Fruit fly (Drosophila melanogaster) whole organism, embryonic: ENCODE data around the gene CG13131.

Source experiments
- Adf1 ChIP-seq: fragments of 200-800 bp; sonication (Bioruptor generic); IDR thresholded peaks from 2 replicates; pipeline ENCODE4 v1.3.6; 2022; ENCODE audit warnings: missing biosample characterization, missing genetic modification characterization
- Asciz ChIP-seq: fragments of 200-800 bp; sonication (Bioruptor generic); optimal IDR thresholded peaks from 2 replicates; lab custom pipeline; 2017; ENCODE audit warnings: missing biosample characterization, mild to moderate bottlenecking, missing genetic modification characterization, missing genetic modification reagents
- Atf-2 ChIP-seq: fragments of 200-800 bp; sonication (Bioruptor generic); optimal IDR thresholded peaks from 2 replicates; lab custom pipeline; 2016; ENCODE audit warnings: missing biosample characterization, missing genetic modification characterization
- B-H2 ChIP-seq: fragments of 200-800 bp; sonication (Bioruptor generic); optimal IDR thresholded peaks from 2 replicates; lab custom pipeline; 2018; ENCODE audit warnings: missing biosample characterization, mild to moderate bottlenecking, missing genetic modification characterization
- C15 ChIP-seq: fragments of 200-800 bp; sonication (Bioruptor generic); IDR thresholded peaks from 3 replicates; pipeline ENCODE4 v1.3.6; 2022; ENCODE audit warnings: missing biosample characterization, missing genetic modification characterization
- CG12236 ChIP-seq: fragments of 200-800 bp; sonication (Bioruptor generic); optimal IDR thresholded peaks from 2 replicates; lab custom pipeline; 2016; ENCODE audit warnings: missing biosample characterization, missing genetic modification characterization
- CG1233 ChIP-seq: fragments of 200-800 bp; sonication (Bioruptor generic); optimal IDR thresholded peaks from 4 replicates; lab custom pipeline; 2018; ENCODE audit warnings: missing biosample characterization, mild to moderate bottlenecking, missing genetic modification characterization
- CG12769 ChIP-seq: fragments of 200-800 bp; sonication (Bioruptor generic); optimal IDR thresholded peaks from 2 replicates; lab custom pipeline; 2019; ENCODE audit warnings: missing biosample characterization, mild to moderate bottlenecking, missing genetic modification characterization, moderate library complexity
- CG13123 ChIP-seq: fragments of 200-800 bp; sonication (Bioruptor generic); optimal IDR thresholded peaks from 2 replicates; lab custom pipeline; 2016; ENCODE audit warnings: missing biosample characterization, missing genetic modification characterization
- CG13775 ChIP-seq: fragments of 200-800 bp; sonication (Bioruptor generic); optimal IDR thresholded peaks from 3 replicates; lab custom pipeline; 2017; ENCODE audit warnings: missing biosample characterization, mild to moderate bottlenecking, missing genetic modification characterization
- CG15696 ChIP-seq: fragments of 200-800 bp; sonication (Bioruptor generic); optimal IDR thresholded peaks from 2 replicates; lab custom pipeline; 2019; ENCODE audit warnings: missing biosample characterization, mild to moderate bottlenecking, missing genetic modification characterization, moderate library complexity
- CG17361 ChIP-seq: fragments of 200-800 bp; sonication (Bioruptor generic); IDR thresholded peaks from 3 replicates; pipeline ENCODE4 v1.3.6; 2022; ENCODE audit warnings: missing biosample characterization, missing genetic modification characterization
- CG17912 ChIP-seq: fragments of 200-800 bp; sonication (Bioruptor generic); optimal IDR thresholded peaks from 2 replicates; lab custom pipeline; 2018; ENCODE audit warnings: missing biosample characterization, mild to moderate bottlenecking, missing genetic modification characterization
- CG1792 ChIP-seq: fragments of 200-800 bp; sonication (Bioruptor generic); optimal IDR thresholded peaks from 2 replicates; lab custom pipeline; 2016; ENCODE audit warnings: missing biosample characterization, missing genetic modification characterization
- CG32767 ChIP-seq: fragments of 200-800 bp; sonication (Bioruptor generic); IDR thresholded peaks from 2 replicates; pipeline ENCODE4 v1.3.6; 2022; ENCODE audit warnings: missing biosample characterization, missing genetic modification characterization
- CG6689 ChIP-seq: fragments of 200-800 bp; sonication (Bioruptor generic); IDR thresholded peaks from 2 replicates; pipeline ENCODE4 v1.3.6; 2022; ENCODE audit warnings: missing biosample characterization, missing genetic modification characterization
- CG7357 ChIP-seq: fragments of 200-800 bp; sonication (Bioruptor generic); IDR thresholded peaks from 3 replicates; pipeline ENCODE4 v1.3.6; 2022; ENCODE audit warnings: missing biosample characterization, missing genetic modification characterization
- CG8359 ChIP-seq: fragments of 200-800 bp; sonication (Bioruptor generic); optimal IDR thresholded peaks from 2 replicates; lab custom pipeline; 2017; ENCODE audit warnings: missing biosample characterization, mild to moderate bottlenecking, missing genetic modification characterization, borderline replicate concordance
- CG8388 ChIP-seq: fragments of 200-800 bp; sonication (Bioruptor generic); optimal IDR thresholded peaks from 2 replicates; lab custom pipeline; 2019; ENCODE audit warnings: missing biosample characterization, mild to moderate bottlenecking, missing genetic modification characterization, moderate library complexity
- CkIIα-i1 ChIP-seq: fragments of 200-800 bp; sonication (Bioruptor generic); IDR thresholded peaks from 2 replicates; pipeline ENCODE4 v1.3.6; 2022; ENCODE audit warnings: missing biosample characterization, missing genetic modification characterization
- Doc3 ChIP-seq: fragments of 200-800 bp; sonication (Bioruptor generic); IDR thresholded peaks from 3 replicates; pipeline ENCODE4 v1.3.6; 2022; ENCODE audit warnings: missing biosample characterization, missing genetic modification characterization; ENCODE audit not compliant: partially characterized antibody
- Hr51 ChIP-seq, 2 experiments: fragments of 200-800 bp; sonication (Bioruptor generic); optimal IDR thresholded peaks; 2 replicates in 1 of 2; 3 replicates in 1 of 2; lab custom pipeline; 2016 to 2018; ENCODE audit warnings: missing biosample characterization in 2 of 2, missing genetic modification characterization in 2 of 2, mild to moderate bottlenecking in 1 of 2, moderate library complexity in 1 of 2
- Mes4 ChIP-seq: fragments of 200-800 bp; sonication (Bioruptor generic); optimal IDR thresholded peaks from 2 replicates; lab custom pipeline; 2016; ENCODE audit warnings: missing biosample characterization, missing genetic modification characterization
- NC2β ChIP-seq: fragments of 200-800 bp; sonication (Bioruptor generic); optimal IDR thresholded peaks from 2 replicates; lab custom pipeline; 2016; ENCODE audit warnings: missing biosample characterization, missing genetic modification characterization
- Nf-YB ChIP-seq: fragments of 200-800 bp; sonication (Bioruptor generic); optimal IDR thresholded peaks from 3 replicates; lab custom pipeline; 2019; ENCODE audit warnings: missing biosample characterization, mild to moderate bottlenecking, missing genetic modification characterization, moderate library complexity
- Pdp1 ChIP-seq, 2 experiments: fragments of 200-800 bp; sonication (Bioruptor generic); optimal IDR thresholded peaks; 3 replicates each; lab custom pipeline; 2016; ENCODE audit warnings: missing biosample characterization in 2 of 2, missing genetic modification characterization in 2 of 2, mild to moderate bottlenecking in 1 of 2, moderate library complexity in 1 of 2
- Six4 ChIP-seq: fragments of 200-800 bp; sonication (Bioruptor generic); optimal IDR thresholded peaks from 2 replicates; lab custom pipeline; 2016; ENCODE audit warnings: missing biosample characterization, missing genetic modification characterization
- Trl ChIP-seq, 3 experiments: fragments of >200 bp in 2 of 3; fragments of 200-800 bp in 1 of 3; sonication (Bioruptor generic) in 1 of 3; optimal IDR thresholded peaks; 2 replicates in 1 of 3; 3 replicates in 2 of 3; lab custom pipeline; 2016 to 2017; ENCODE audit warnings: missing biosample characterization in 1 of 3, missing genetic modification characterization in 1 of 3
- Xbp1 ChIP-seq: fragments of 200-800 bp; sonication (Bioruptor generic); optimal IDR thresholded peaks from 3 replicates; lab custom pipeline; 2016; ENCODE audit warnings: missing biosample characterization, mild to moderate bottlenecking, missing genetic modification characterization
- ash1 ChIP-seq: fragments of 200-800 bp; sonication (Bioruptor generic); optimal IDR thresholded peaks from 2 replicates; lab custom pipeline; 2018; ENCODE audit warnings: missing biosample characterization, mild to moderate bottlenecking, missing genetic modification characterization
- cas ChIP-seq: fragments of 200-800 bp; sonication (Bioruptor generic); IDR thresholded peaks from 2 replicates; pipeline ENCODE4 v1.3.6; 2022; ENCODE audit warnings: missing biosample characterization, missing genetic modification characterization
- chif ChIP-seq, 2 experiments: fragments of 200-800 bp; sonication (Bioruptor generic); optimal IDR thresholded peaks; 3 replicates each; lab custom pipeline; 2016; ENCODE audit warnings: missing biosample characterization in 2 of 2, missing genetic modification characterization in 2 of 2
- dan ChIP-seq: fragments of 200-800 bp; sonication (Bioruptor generic); IDR thresholded peaks from 2 replicates; pipeline ENCODE4 v1.3.6; 2022; ENCODE audit warnings: missing biosample characterization, missing genetic modification characterization
- disco-r ChIP-seq: fragments of 200-800 bp; sonication (Bioruptor generic); optimal IDR thresholded peaks from 2 replicates; lab custom pipeline; 2016; ENCODE audit warnings: missing biosample characterization, missing genetic modification characterization
- en ChIP-seq: fragments of 200-800 bp; sonication (Bioruptor generic); optimal IDR thresholded peaks from 2 replicates; lab custom pipeline; 2016; ENCODE audit warnings: missing biosample characterization, missing genetic modification characterization
- ftz-f1 ChIP-seq: fragments of 200-800 bp; sonication (Bioruptor generic); optimal IDR thresholded peaks from 2 replicates; lab custom pipeline; 2016; ENCODE audit warnings: missing biosample characterization, missing genetic modification characterization
- gem ChIP-seq: fragments of 200-800 bp; sonication (Bioruptor generic); optimal IDR thresholded peaks from 2 replicates; lab custom pipeline; 2019; ENCODE audit warnings: missing biosample characterization, mild to moderate bottlenecking, missing genetic modification characterization, moderate library complexity
- gfzf ChIP-seq: fragments of 200-800 bp; sonication (Bioruptor generic); optimal IDR thresholded peaks from 2 replicates; lab custom pipeline; 2016; ENCODE audit warnings: missing biosample characterization, mild to moderate bottlenecking, missing genetic modification characterization, moderate library complexity
- insv ChIP-seq, 2 experiments: fragments of 200-800 bp; sonication (Bioruptor generic); optimal IDR thresholded peaks; 3 replicates each; lab custom pipeline; 2016 to 2018; ENCODE audit warnings: missing biosample characterization in 2 of 2, missing genetic modification characterization in 2 of 2
- jumu ChIP-seq: fragments of 200-800 bp; sonication (Bioruptor generic); optimal IDR thresholded peaks from 3 replicates; lab custom pipeline; 2016; ENCODE audit warnings: missing biosample characterization, missing genetic modification characterization
- org-1 ChIP-seq: fragments of 200-800 bp; sonication (Bioruptor generic); optimal IDR thresholded peaks from 2 replicates; lab custom pipeline; 2017; ENCODE audit warnings: missing biosample characterization, missing genetic modification characterization
- sc ChIP-seq, 3 experiments: fragments of >200 bp in 2 of 3; fragments of 200-800 bp in 1 of 3; sonication (Bioruptor generic) in 1 of 3; optimal IDR thresholded peaks; 2 replicates in 2 of 3; 3 replicates in 1 of 3; lab custom pipeline; 2017; ENCODE audit warnings: mild to moderate bottlenecking in 1 of 3, missing biosample characterization in 1 of 3, missing genetic modification characterization in 1 of 3, missing genetic modification reagents in 1 of 3
- schlank ChIP-seq: fragments of 200-800 bp; sonication (Bioruptor generic); optimal IDR thresholded peaks from 2 replicates; lab custom pipeline; 2018; ENCODE audit warnings: missing biosample characterization, mild to moderate bottlenecking, missing genetic modification characterization
- shn ChIP-seq: fragments of 200-800 bp; sonication (Bioruptor generic); optimal IDR thresholded peaks from 3 replicates; lab custom pipeline; 2016; ENCODE audit warnings: missing biosample characterization, missing genetic modification characterization
- sna ChIP-seq: fragments of 200-800 bp; sonication (Bioruptor generic); IDR thresholded peaks from 2 replicates; pipeline ENCODE4 v1.3.6; 2022; ENCODE audit warnings: missing biosample characterization, missing genetic modification characterization; ENCODE audit not compliant: partially characterized antibody
- tap ChIP-seq: fragments of 200-800 bp; optimal IDR thresholded peaks from 3 replicates; lab custom pipeline; 2019; ENCODE audit warnings: missing biosample characterization, mild to moderate bottlenecking, missing genetic modification characterization, moderate library complexity
- tio ChIP-seq: fragments of 200-800 bp; sonication (Bioruptor generic); optimal IDR thresholded peaks from 2 replicates; lab custom pipeline; 2017; ENCODE audit warnings: missing biosample characterization, missing genetic modification characterization, inconsistent platforms
- trem ChIP-seq: fragments of 200-800 bp; optimal IDR thresholded peaks from 3 replicates; lab custom pipeline; 2019; ENCODE audit warnings: missing biosample characterization, mild to moderate bottlenecking, missing genetic modification characterization, moderate library complexity

The CG13131 gene

DNA sequence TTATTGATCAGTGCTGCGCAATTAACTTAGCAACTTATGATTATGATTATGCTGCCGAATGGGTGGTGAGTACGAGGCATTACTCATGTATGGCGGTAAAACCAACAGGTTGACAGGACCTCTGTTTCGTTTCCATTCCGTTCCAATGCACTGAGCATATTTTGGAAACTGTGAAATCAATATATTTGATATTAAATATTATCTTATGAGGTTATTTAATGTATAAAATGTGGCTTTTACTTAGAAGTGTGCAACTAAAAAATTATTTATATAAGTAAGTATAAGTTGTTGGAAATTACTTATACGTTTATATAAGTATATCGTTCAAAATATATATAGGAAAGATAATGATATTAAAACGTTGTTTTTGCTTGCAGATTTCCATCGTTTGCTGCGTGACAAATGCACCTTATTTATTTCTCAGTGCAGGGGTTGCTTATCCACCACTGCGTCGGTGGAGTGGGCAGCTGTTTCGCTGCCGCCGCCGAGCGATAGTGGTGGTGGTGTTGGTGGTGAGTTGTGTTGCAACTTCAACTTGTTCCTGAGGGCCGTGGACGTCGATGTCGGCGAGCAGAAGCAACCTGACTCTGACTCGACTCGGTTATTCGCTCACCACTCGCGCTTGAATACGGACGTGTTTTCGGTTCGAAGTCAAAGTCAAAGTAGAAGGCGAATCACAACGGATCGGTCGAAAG is 33.0 kb downstream of the CG13131 start, which contains the start of gene bib (continued):
- TF ChIP-seq CG8359 (GFP tag; lab: Kevin White, UChicago) = peak; percentile 70
- TF ChIP-seq Hr51 (GFP tag; optimal IDR thresholded peaks at IDR 0.05; lab: Kevin White, UChicago) = peak; percentile 54 to 81
- TF ChIP-seq CG7357 (GFP tag; lab: Robert Waterston, UW) = peak; percentile 38; the same call in 1 of the 3 replicates
- no peak for TF ChIP-seq CG12769
- TF ChIP-seq B-H2 (GFP tag; lab: Kevin White, UChicago) = no peak
- peak; percentile 93 for TF ChIP-seq trem (tag; lab: Kevin White, UChicago)
- TF ChIP-seq shn (GFP tag; lab: Kevin White, UChicago) = no peak
- peak; percentile 59 for TF ChIP-seq CG32767
- peak; percentile 55; the same call in 1 of the 2 replicates for TF ChIP-seq dan
- TF ChIP-seq Mes4 (GFP tag; lab: Kevin White, UChicago) = no peak
- TF ChIP-seq Nf-YB (GFP tag; lab: Kevin White, UChicago) = peak; percentile 70
- no peak for TF ChIP-seq C15
- peak; percentile 87 for TF ChIP-seq CG8388 (GFP tag; lab: Kevin White, UChicago)
- TF ChIP-seq sna (GFP tag; lab: Robert Waterston, UW) = no peak
- TF ChIP-seq Asciz (GFP tag; lab: Kevin White, UChicago) = peak; percentile 75
- peak; percentile 94 for TF ChIP-seq gem
- peak; percentile 80 for TF ChIP-seq CG1233
- peak; percentile 91 for TF ChIP-seq CG13775 (GFP tag; lab: Kevin White, UChicago)
- no peak for TF ChIP-seq CG1792
- TF ChIP-seq CG15696 (tag; lab: Kevin White, UChicago) = peak; percentile 95
- no peak for TF ChIP-seq en (GFP tag; lab: Kevin White, UChicago)
- TF ChIP-seq CG6689 (GFP tag; lab: Robert Waterston, UW) = peak; percentile 80
- TF ChIP-seq disco-r = no peak
- TF ChIP-seq CkIIα-i1 (GFP tag; lab: Robert Waterston, UW) = no peak
- peak in 1 of 2 experiments; percentile 64 for TF ChIP-seq chif (GFP tag; optimal IDR thresholded peaks at IDR 0.05; lab: Kevin White, UChicago)
- TF ChIP-seq ash1 (GFP tag; lab: Kevin White, UChicago) = no peak
- TF ChIP-seq Adf1 (GFP tag; lab: Robert Waterston, UW) = peak; percentile 37; the same call in 1 of the 2 replicates
- TF ChIP-seq sc (optimal IDR thresholded peaks at IDR 0.05; lab: Kevin White, UChicago) = no peak
- peak; percentile 86 for TF ChIP-seq sc (GFP tag; optimal IDR thresholded peaks at IDR 0.05; lab: Kevin White, UChicago)
- peak; percentile 80 for TF ChIP-seq Xbp1 (GFP tag; lab: Kevin White, UChicago)
- no peak for TF ChIP-seq gfzf (GFP tag; lab: Kevin White, UChicago)
- no peak for TF ChIP-seq jumu (GFP tag; lab: Kevin White, UChicago)
- TF ChIP-seq insv (GFP tag; optimal IDR thresholded peaks at IDR 0.05; lab: Kevin White, UChicago) = peak in 1 of 2 experiments; percentile 25
- no peak for TF ChIP-seq ftz-f1 (GFP tag; lab: Kevin White, UChicago)
- TF ChIP-seq CG12236 (GFP tag; lab: Kevin White, UChicago) = no peak
- TF ChIP-seq tio (GFP tag; lab: Kevin White, UChicago) = peak; percentile 87
- peak; percentile 81 for TF ChIP-seq Six4 (GFP tag; lab: Kevin White, UChicago)
- TF ChIP-seq schlank (tag; lab: Kevin White, UChicago) = no peak
- TF ChIP-seq CG13123 (GFP tag; lab: Kevin White, UChicago) = peak; percentile 65
- peak; percentile 82 for TF ChIP-seq org-1 (GFP tag; lab: Kevin White, UChicago)
- no peak for TF ChIP-seq Doc3
- TF ChIP-seq Atf-2 (GFP tag; lab: Kevin White, UChicago) = no peak
- peak; percentile 73 for TF ChIP-seq tap (tag; lab: Kevin White, UChicago)
- no peak for TF ChIP-seq cas (GFP tag; lab: Robert Waterston, UW)
- peak; percentile 14 to 57 for TF ChIP-seq Pdp1 (GFP tag; optimal IDR thresholded peaks at IDR 0.05; lab: Kevin White, UChicago)
- no peak for TF ChIP-seq Trl (optimal IDR thresholded peaks at IDR 0.05; lab: Kevin White, UChicago)
- peak; percentile 24 for TF ChIP-seq Trl (GFP tag; optimal IDR thresholded peaks at IDR 0.05; lab: Kevin White, UChicago)
- TF ChIP-seq CG17361 (GFP tag; lab: Robert Waterston, UW) = peak; percentile 95
- TF ChIP-seq CG17912 (GFP tag; lab: Kevin White, UChicago) = no peak
- peak; percentile 53 for TF ChIP-seq NC2β
